Fruit fly (Drosophila melanogaster) whole organism, prepupa: Measurements from ENCODE around the gene CG43376.

Source experiments
- CG10631 ChIP-seq: fragments of 200-800 bp; sonication (Bioruptor generic); optimal IDR thresholded peaks from 2 replicates; lab custom pipeline; 2016; ENCODE audit warnings: missing biosample characterization, missing genetic modification characterization
- Hr38 ChIP-seq: sonication (Bioruptor generic); optimal IDR thresholded peaks from 2 replicates; lab custom pipeline; 2016; ENCODE audit warnings: missing biosample characterization, missing genetic modification characterization

dm6 chr2L:13746652-13747051, 27.1 kb upstream of the CG43376 start, which contains the start of gene TM9SF4:
- no peak for TF ChIP-seq CG10631 (GFP tag; lab: Kevin White, UChicago)
- TF ChIP-seq Hr38 = no peak
